Worm (Caenorhabditis elegans) whole organism, L1 larva: Measurements from ENCODE around the gene ZC518.8.
"Not testable (repeated sequence)": the region's sequence is repeated elsewhere in the genome, so short reads cannot be mapped to it uniquely, and the experiment has no call there.

Source experiments
- C16A3.4 ChIP-seq: fragments of 150-350 bp; optimal IDR thresholded peaks from 2 replicates; lab custom pipeline; 2014; ENCODE audit warnings: missing biosample characterization, missing genetic modification characterization
- aha-1 ChIP-seq: fragments of 150-350 bp; optimal IDR thresholded peaks from 2 replicates; lab custom pipeline; 2014; ENCODE audit warnings: missing biosample characterization, missing genetic modification characterization
- alr-1 ChIP-seq: fragments of 200-800 bp; sonication (Bioruptor generic); optimal IDR thresholded peaks from 2 replicates; lab custom pipeline; 2018; ENCODE audit warnings: borderline replicate concordance, mild to moderate bottlenecking, missing genetic modification characterization, missing compliant biosample characterization
- blmp-1 ChIP-seq: fragments of 150-350 bp; optimal IDR thresholded peaks from 2 replicates; lab custom pipeline; 2014; ENCODE audit warnings: missing biosample characterization, missing genetic modification characterization
- dpl-1 ChIP-seq, 3 experiments: fragments of 150-350 bp in 2 of 3; sonication (generic microtip) in 1 of 3; optimal IDR thresholded peaks; 2 replicates each; lab custom pipeline; 2014 to 2017; ENCODE audit warnings: missing biosample characterization in 3 of 3, missing genetic modification characterization in 3 of 3, missing genetic modification reagents in 3 of 3
- dsc-1 ChIP-seq: sonication (generic microtip); optimal IDR thresholded peaks from 2 replicates; lab custom pipeline; 2016; ENCODE audit warnings: mild to moderate bottlenecking, missing genetic modification characterization, missing compliant biosample characterization
- efl-1 ChIP-seq, 4 experiments: fragments of 150-350 bp; optimal IDR thresholded peaks in 3 of 4; peaks in 1 of 4; 1 replicate in 1 of 4; 2 replicates in 3 of 4; lab custom pipeline; 2014; ENCODE audit warnings: missing biosample characterization in 2 of 4, missing genetic modification characterization in 2 of 4, missing genetic modification reagents in 2 of 4
- egl-13 ChIP-seq: sonication (generic microtip); optimal IDR thresholded peaks from 2 replicates; lab custom pipeline; 2016; ENCODE audit warnings: missing genotype, missing genetic modification reagents, missing genetic modification characterization, missing compliant biosample characterization
- elt-3 ChIP-seq, 6 experiments: fragments of 150-350 bp in 1 of 6; sonication (generic microtip); optimal IDR thresholded peaks; 2 replicates each; lab custom pipeline; 2017 to 2018; ENCODE audit warnings: missing biosample characterization in 6 of 6, missing genetic modification characterization in 6 of 6, inconsistent platforms in 1 of 6
- lin-35 ChIP-seq, 2 experiments: fragments of 150-350 bp; optimal IDR thresholded peaks; 2 replicates each; lab custom pipeline; 2014; ENCODE audit warnings: missing biosample characterization in 2 of 2, missing genetic modification characterization in 2 of 2, missing genetic modification reagents in 2 of 2
- lsy-2 ChIP-seq, 2 experiments: fragments of 150-350 bp; optimal IDR thresholded peaks; 2 replicates each; lab custom pipeline; 2014; ENCODE audit warnings: missing biosample characterization in 2 of 2, missing genetic modification characterization in 2 of 2
- skn-1 ChIP-seq: fragments of 150-350 bp; optimal IDR thresholded peaks from 2 replicates; lab custom pipeline; 2014; ENCODE audit warnings: missing biosample characterization, missing genetic modification characterization
- sptf-1 ChIP-seq: fragments of 150-350 bp; optimal IDR thresholded peaks from 2 replicates; lab custom pipeline; 2014; ENCODE audit warnings: missing biosample characterization, missing genetic modification characterization
- unc-30 ChIP-seq: sonication (generic microtip); optimal IDR thresholded peaks from 2 replicates; lab custom pipeline; 2017; ENCODE audit warnings: missing biosample characterization, missing genetic modification characterization
- vab-15 ChIP-seq: sonication (generic microtip); optimal IDR thresholded peaks from 2 replicates; lab custom pipeline; 2017; ENCODE audit warnings: missing genotype, mild to moderate bottlenecking, missing genetic modification characterization, missing compliant biosample characterization

Gene ZC518.8

DNA sequence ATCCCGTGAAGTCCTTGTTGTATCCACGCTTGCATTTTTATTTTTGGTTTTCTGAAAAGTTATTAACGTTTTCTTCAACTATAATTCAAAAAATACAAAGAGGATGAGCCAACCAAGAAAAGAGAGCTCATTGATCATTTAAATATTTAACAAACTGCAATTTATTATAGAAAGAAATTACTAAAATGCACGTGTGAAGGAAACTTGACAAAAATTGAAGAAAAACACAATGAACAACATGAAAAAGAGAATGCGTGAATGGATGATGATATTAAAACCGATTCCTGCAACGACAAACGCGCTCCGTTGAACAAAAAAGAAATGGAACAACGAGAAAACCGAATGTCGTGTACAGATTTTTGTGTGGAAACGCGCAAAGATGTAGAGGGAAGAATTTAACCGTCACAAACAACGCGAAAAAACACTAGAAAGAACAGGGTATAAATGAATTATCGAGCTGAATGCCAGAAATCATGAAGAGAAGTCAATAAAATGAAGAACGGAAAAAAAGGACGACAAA lies 30.8 kb downstream of the ZC518.8 start, which contains the start of gene ufd-1:
Gene ufd-1, minus strand, starts transcription at position 51 of the 520 bp plus-strand sequence.
- TF ChIP-seq sptf-1 (tag; lab: Kevin White, UChicago) (no peak), lin-35 (GFP tag; optimal IDR thresholded peaks at IDR 0.05; lab: Kevin White, UChicago) (peak in 1 of 2 experiments; percentile 40), egl-13 (tag; lab: Kevin White, UChicago) (no peak), dsc-1 (tag; lab: Kevin White, UChicago) (no peak), C16A3.4 (tag; lab: Kevin White, UChicago) (no peak), elt-3 (tag; optimal IDR thresholded peaks at IDR 0.05; lab: Kevin White, UChicago) (no peak), lsy-2 (tag; optimal IDR thresholded peaks at IDR 0.05; lab: Kevin White, UChicago) (peak in 1 of 2 experiments; percentile 0), blmp-1 (tag; lab: Kevin White, UChicago) (peak; percentile 70), aha-1 (tag; lab: Kevin White, UChicago) (no peak), dpl-1 (GFP tag; optimal IDR thresholded peaks at IDR 0.05; lab: Kevin White, UChicago) (peak in 1 of 3 experiments; percentile 42), skn-1 (peak; percentile 56), unc-30 (tag; lab: Kevin White, UChicago) (no peak), alr-1 (tag; lab: Kevin White, UChicago) (no peak), efl-1 (optimal IDR thresholded peaks at IDR 0.05; lab: Kevin White, UChicago) (no peak), efl-1 (GFP tag; optimal IDR thresholded peaks at IDR 0.05 in 1 of 2; lab: Kevin White, UChicago) (peak in 1 of 2 experiments; percentile 11)

DNA sequence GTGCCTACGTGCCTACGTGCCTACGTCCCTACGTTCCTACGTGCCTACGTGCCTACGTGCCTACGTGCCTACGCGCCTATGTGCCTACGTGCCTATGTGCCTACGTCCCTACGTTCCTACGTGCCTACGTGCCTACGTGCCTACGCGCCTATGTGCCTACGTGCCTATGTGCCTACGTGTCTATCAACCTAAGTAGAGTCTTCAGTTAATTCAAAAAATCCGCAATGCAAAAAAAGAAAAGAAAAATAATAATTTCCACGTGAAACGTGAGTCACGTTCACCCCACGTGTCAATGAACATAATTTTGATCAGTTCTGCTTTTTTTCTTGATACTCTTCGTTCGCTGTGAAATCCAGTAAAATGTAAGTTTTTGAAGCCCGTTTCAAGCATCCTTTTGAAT lies 34.8 kb downstream of the ZC518.8 start, which contains the start of gene F19B6.3:
Gene F19B6.3, plus strand, starts transcription at position 301 of the 400 bp plus-strand sequence.
- not testable (repeated sequence) for TF ChIP-seq aha-1, dsc-1, vab-15 (tag; lab: Kevin White, UChicago)
